Fruit fly (Drosophila melanogaster): ENCODE data around the gene CG3739.

CG3739 gene

dm6 chr3R:19346532-19346931 is 46.6 kb upstream of the CG3739 start:
- TF ChIP-seq twi (tag; optimal IDR thresholded peaks at IDR 0.05) (peak; percentile 97), Elba2 (GFP tag; optimal IDR thresholded peaks at IDR 0.05) (no peak), ase (GFP tag; IDR thresholded peaks at IDR 0.05) (no peak)

dm6 chr3R:19347678-19348077 is 45.5 kb upstream of the CG3739 start:
- TF ChIP-seq H2.0 (GFP tag; IDR thresholded peaks at IDR 0.05) (no peak), nmo (GFP tag; optimal IDR thresholded peaks at IDR 0.05) (peak; percentile 30), CG1024 (GFP tag; IDR thresholded peaks at IDR 0.05) (no peak), Xrp1 (GFP tag; IDR thresholded peaks at IDR 0.05) (peak; percentile 29; the same call in 1 of the 2 replicates), Blimp-1 (GFP tag; optimal IDR thresholded peaks at IDR 0.05) (peak; percentile 7), Abd-B (GFP tag; optimal IDR thresholded peaks at IDR 0.05) (peak; percentile 9), ro (GFP tag; IDR thresholded peaks at IDR 0.05) (no peak), CG17361 (GFP tag; IDR thresholded peaks at IDR 0.05) (0 out of 3 replicates have a peak, but pooled peaks have one; percentile 26), grau (tag; optimal IDR thresholded peaks at IDR 0.05) (peak; percentile 28), CoRest (tag; optimal IDR thresholded peaks at IDR 0.05) (peak; percentile 0), dmrt11E (tag; optimal IDR thresholded peaks at IDR 0.05) (peak; percentile 4), D19A (tag; optimal IDR thresholded peaks at IDR 0.05) (peak; percentile 87), bsh (GFP tag; optimal IDR thresholded peaks at IDR 0.05) (peak in 1 of 2 experiments; percentile 34), CG2712 (tag; optimal IDR thresholded peaks at IDR 0.05) (peak; percentile 34), chif (GFP tag; optimal IDR thresholded peaks at IDR 0.05) (no peak), lmd (GFP tag; IDR thresholded peaks at IDR 0.05) (no peak), CG13123 (GFP tag; optimal IDR thresholded peaks at IDR 0.05) (no peak), CG33213 (GFP tag; optimal IDR thresholded peaks at IDR 0.05) (no peak), CG18262 (tag; optimal IDR thresholded peaks at IDR 0.05) (peak; percentile 42), CG7839 (tag; optimal IDR thresholded peaks at IDR 0.05) (peak; percentile 18), CG10979 (tag; optimal IDR thresholded peaks at IDR 0.05) (peak; percentile 9), gem (tag; optimal IDR thresholded peaks at IDR 0.05) (peak; percentile 36), CG32767 (GFP tag; IDR thresholded peaks at IDR 0.05) (no peak), ranshi (GFP tag; IDR thresholded peaks at IDR 0.05) (0 out of 2 replicates have a peak, but pooled peaks have one; percentile 13), CG31441 (GFP tag; IDR thresholded peaks at IDR 0.05) (0 out of 2 replicates have a peak, but pooled peaks have one; percentile 13), lola (GFP tag; optimal IDR thresholded peaks at IDR 0.05) (peak in 1 of 3 experiments; percentile 15), Sox102F (GFP tag; optimal IDR thresholded peaks at IDR 0.05) (peak; percentile 14), CG33557 (GFP tag; optimal IDR thresholded peaks at IDR 0.05) (no peak)

- TF ChIP-seq CG2129 (GFP tag; IDR thresholded peaks at IDR 0.05; ENCODE audit: partially characterized antibody) (no peak), CG15479 (GFP tag; optimal IDR thresholded peaks at IDR 0.05) (peak; percentile 89), amos (GFP tag; IDR thresholded peaks at IDR 0.05; ENCODE audit: partially characterized antibody) (peak; percentile 10; the same call in 1 of the 2 replicates), grn (GFP tag; optimal IDR thresholded peaks at IDR 0.05) (peak; percentile 30), insv (GFP tag; optimal IDR thresholded peaks at IDR 0.05) (peak in 1 of 2 experiments; percentile 5), pros (GFP tag; optimal IDR thresholded peaks at IDR 0.05) (peak; percentile 28), kni (GFP tag; optimal IDR thresholded peaks at IDR 0.05) (peak; percentile 67), cad (GFP tag; optimal IDR thresholded peaks at IDR 0.05) (peak; percentile 67), ac (GFP tag; optimal IDR thresholded peaks at IDR 0.05) (peak; percentile 60), twi (tag; optimal IDR thresholded peaks at IDR 0.05) (peak; percentile 97), zen (tag; optimal IDR thresholded peaks at IDR 0.05) (peak; percentile 64), CG8089 (GFP tag; optimal IDR thresholded peaks at IDR 0.05) (no peak), Neu2 (GFP tag; optimal IDR thresholded peaks at IDR 0.05; ENCODE audit: borderline replicate concordance) (peak; percentile 48), tll (GFP tag; optimal IDR thresholded peaks at IDR 0.05) (peak in 1 of 2 experiments; percentile 80), CG8924 (tag; optimal IDR thresholded peaks at IDR 0.05) (no peak), Kr (GFP tag; optimal IDR thresholded peaks at IDR 0.05) (peak; percentile 31), CG17612 (GFP tag; IDR thresholded peaks at IDR 0.05) (no peak)
Measured at dm6 chr3R:19350375-19350943, 42.7 kb upstream of the CG3739 start.
